Worm (Caenorhabditis elegans): ENCODE results near the gene Y8A9A.2.
A peak's percentile ranks its signal among the peaks of the same experiment; 100 is the strongest.

The Y8A9A.2 gene

DNA sequence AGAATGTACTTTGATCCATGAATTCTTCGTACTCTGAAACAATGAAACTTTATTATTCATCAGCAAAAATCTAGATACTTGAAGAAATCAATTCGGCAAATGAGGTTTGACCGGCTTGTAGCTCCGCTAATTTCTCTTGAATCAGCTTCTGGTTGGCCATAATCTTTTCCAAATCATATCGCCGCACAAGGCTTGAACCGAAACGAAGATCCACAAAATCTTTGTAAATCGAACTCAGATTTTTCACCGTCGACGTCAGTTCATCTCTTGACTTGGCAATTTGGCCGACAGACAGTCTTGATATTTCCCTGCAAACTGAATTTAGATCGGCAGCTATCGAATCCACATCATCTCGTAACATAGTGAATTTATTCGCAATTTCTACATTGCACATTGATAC is 10.1 kb downstream of the Y8A9A.2 start:
- no peak for TF ChIP-seq ztf-6 (GFP tag; IDR thresholded peaks at IDR 0.05)
- TF ChIP-seq aptf-3 (GFP tag; IDR thresholded peaks at IDR 0.05) = no peak
- no peak for TF ChIP-seq ceh-27 (GFP tag; optimal IDR thresholded peaks at IDR 0.05)
- no peak for TF ChIP-seq ztf-25 (GFP tag; IDR thresholded peaks at IDR 0.05)
- TF ChIP-seq ama-1 (optimal IDR thresholded peaks at IDR 0.05) = no peak
- no peak for TF ChIP-seq ama-1 (GFP tag; optimal IDR thresholded peaks at IDR 0.05)
- TF ChIP-seq snpc-4 (GFP tag; optimal IDR thresholded peaks at IDR 0.05) = no peak
- no peak for TF ChIP-seq snpc-4 (tag; optimal IDR thresholded peaks at IDR 0.05)
- TF ChIP-seq nhr-90 (tag; optimal IDR thresholded peaks at IDR 0.05) = no peak
- no peak for TF ChIP-seq ztf-18 (tag; optimal IDR thresholded peaks at IDR 0.05)
- no peak for TF ChIP-seq mel-28 (tag; optimal IDR thresholded peaks at IDR 0.05; ENCODE audit: borderline replicate concordance)

DNA sequence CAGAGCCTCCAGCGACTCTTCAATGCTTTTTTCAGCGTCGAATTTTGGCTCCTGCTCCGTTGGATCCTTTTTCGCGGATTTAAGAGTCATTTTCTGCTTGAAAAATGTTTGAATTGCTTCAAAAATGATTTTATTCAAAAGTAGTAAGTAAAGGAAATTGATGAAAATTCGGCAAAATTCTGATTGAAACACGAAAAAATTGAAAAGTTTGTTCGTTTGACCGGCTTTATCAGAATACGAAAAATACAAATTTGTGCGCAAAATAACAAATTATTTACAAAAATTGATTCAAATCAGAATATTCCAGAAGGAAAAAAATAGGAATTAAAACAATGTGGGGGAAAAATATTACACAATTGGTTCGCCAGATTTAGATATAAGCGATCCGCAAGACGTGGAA is 11.5 kb downstream of the Y8A9A.2 start, which contains the start of gene F54D10.4:
TSS of gene F54D10.4 (minus strand) at position 101 of the 400 bp plus-strand sequence.
- TF ChIP-seq rec-8 (tag; optimal IDR thresholded peaks at IDR 0.05) = no peak
- no peak for TF ChIP-seq Y79H2A.3 (GFP tag; conservative IDR thresholded peaks at IDR 0.05)
- 0 out of 2 replicates have a peak, but pooled peaks have one; percentile 9 for TF ChIP-seq madf-6 (GFP tag; IDR thresholded peaks at IDR 0.05)
- no peak for TF ChIP-seq B0019.2 (GFP tag; conservative IDR thresholded peaks at IDR 0.05)
- no peak for TF ChIP-seq ztf-18 (tag; optimal IDR thresholded peaks at IDR 0.05)
- TF ChIP-seq hlh-26 (GFP tag; conservative IDR thresholded peaks at IDR 0.05) = no peak
- no peak for TF ChIP-seq sea-2 (GFP tag; IDR thresholded peaks at IDR 0.05)
- TF ChIP-seq zim-3 (tag; optimal IDR thresholded peaks at IDR 0.05) = no peak
- no peak for TF ChIP-seq snpc-1.3 (tag; optimal IDR thresholded peaks at IDR 0.05; ENCODE audit: insufficient read depth)

DNA sequence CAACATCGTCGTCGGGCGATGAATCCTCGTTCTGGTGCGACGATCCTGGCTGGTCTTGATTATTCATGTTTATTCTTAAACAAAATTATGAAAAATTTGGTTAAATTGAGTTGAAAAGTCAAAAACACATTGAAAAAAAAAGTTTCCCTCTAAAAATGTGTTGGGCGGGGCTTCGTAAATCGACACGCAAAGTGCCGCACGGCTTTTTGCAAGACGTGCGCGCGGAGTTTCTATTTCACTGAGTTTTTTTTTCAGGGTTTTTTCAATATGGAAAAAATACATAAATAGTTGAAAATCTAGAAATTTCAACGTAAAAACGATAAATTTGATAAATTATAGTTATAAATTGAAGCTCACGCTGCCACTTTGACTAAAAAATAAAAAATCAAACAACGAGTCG is 12.7 kb downstream of the Y8A9A.2 start, which contains the start of gene F54D10.5:
TSS of gene F54D10.5 (minus strand) at position 74 of the 400 bp plus-strand sequence.
- 0 out of 2 replicates have a peak, but pooled peaks have one; percentile 13 for TF ChIP-seq pbrm-1 (GFP tag; IDR thresholded peaks at IDR 0.05)
- TF ChIP-seq attf-5 (GFP tag; optimal IDR thresholded peaks at IDR 0.05) = peak; percentile 25
- no peak for TF ChIP-seq somi-1 (GFP tag; optimal IDR thresholded peaks at IDR 0.05)
- TF ChIP-seq rpc-1 (optimal IDR thresholded peaks at IDR 0.05) = peak; percentile 25
- no peak for TF ChIP-seq rpc-1 (tag; optimal IDR thresholded peaks at IDR 0.05)
- peak; percentile 33 for TF ChIP-seq snpc-1.1 (tag; optimal IDR thresholded peaks at IDR 0.05; ENCODE audit: insufficient read depth)
- TF ChIP-seq D2030.7 (GFP tag; IDR thresholded peaks at IDR 0.05) = 0 out of 2 replicates have a peak, but pooled peaks have one; percentile 33
- no peak for TF ChIP-seq ztf-3 (GFP tag; optimal IDR thresholded peaks at IDR 0.05)
- TF ChIP-seq madf-8 (GFP tag; conservative IDR thresholded peaks at IDR 0.05) = no peak
- no peak for TF ChIP-seq nfya-2 (GFP tag; IDR thresholded peaks at IDR 0.05)
- no peak for TF ChIP-seq let-526 (GFP tag; IDR thresholded peaks at IDR 0.05)
- TF ChIP-seq lin-54 (GFP tag; optimal IDR thresholded peaks at IDR 0.05) = peak; percentile 68
- TF ChIP-seq ama-1 (optimal IDR thresholded peaks at IDR 0.05) = no peak
- TF ChIP-seq ama-1 (GFP tag; optimal IDR thresholded peaks at IDR 0.05) = no peak
- TF ChIP-seq sdz-38 (tag; optimal IDR thresholded peaks at IDR 0.05) = no peak
- no peak for TF ChIP-seq nhr-179 (tag; optimal IDR thresholded peaks at IDR 0.05)
- TF ChIP-seq dpl-1 (GFP tag; optimal IDR thresholded peaks at IDR 0.05) = peak; percentile 71
- no peak for TF ChIP-seq gei-17 (GFP tag; optimal IDR thresholded peaks at IDR 0.05)
- no peak for TF ChIP-seq ztf-6 (GFP tag; IDR thresholded peaks at IDR 0.05)
- TF ChIP-seq mcd-1 (GFP tag; IDR thresholded peaks at IDR 0.05) = peak; percentile 73
- TF ChIP-seq ccch-3 (GFP tag; optimal IDR thresholded peaks at IDR 0.05) = no peak
- TF ChIP-seq efl-1 (GFP tag; optimal IDR thresholded peaks at IDR 0.05) = peak; percentile 43
- TF ChIP-seq attf-6 (GFP tag; IDR thresholded peaks at IDR 0.05) = no peak
- TF ChIP-seq hmg-1.2 (GFP tag; IDR thresholded peaks at IDR 0.05) = peak; percentile 30; the same call in 1 of the 2 replicates
- TF ChIP-seq ekl-4 (GFP tag; IDR thresholded peaks at IDR 0.05) = peak; percentile 25; the same call in 1 of the 2 replicates
- no peak for TF ChIP-seq lin-40 (tag; optimal IDR thresholded peaks at IDR 0.05)
- peak; percentile 26; the same call in 1 of the 2 replicates for TF ChIP-seq ceh-100 (GFP tag; IDR thresholded peaks at IDR 0.05)
- no peak for TF ChIP-seq bed-1 (GFP tag; IDR thresholded peaks at IDR 0.05)
- TF ChIP-seq chd-7 (tag; optimal IDR thresholded peaks at IDR 0.05) = no peak
- TF ChIP-seq Y53G8AR.9 (GFP tag; conservative IDR thresholded peaks at IDR 0.05) = 0 out of 2 replicates have a peak, but pooled peaks have one; percentile 14
- peak; percentile 63; the same call in 1 of the 2 replicates for TF ChIP-seq madf-6 (GFP tag; IDR thresholded peaks at IDR 0.05)
